Worm (Caenorhabditis elegans): ENCODE measurements around the gene C08G9.1.

The C08G9.1 gene

ce11 chrIV:7661569-7661968 is 3.0 kb downstream of the C08G9.1 start:
- TF ChIP-seq flt-1 (GFP tag; IDR thresholded peaks at IDR 0.05) (no peak), ref-1 (GFP tag; conservative IDR thresholded peaks at IDR 0.05) (no peak), ztf-29 (GFP tag; IDR thresholded peaks at IDR 0.05) (no peak), klf-2 (GFP tag; conservative IDR thresholded peaks at IDR 0.05) (no peak), med-1 (GFP tag; optimal IDR thresholded peaks at IDR 0.05; ENCODE audit: insufficient read depth) (no peak), T22C8.4 (GFP tag; IDR thresholded peaks at IDR 0.05) (no peak), tab-1 (GFP tag; IDR thresholded peaks at IDR 0.05) (no peak), ztf-23 (GFP tag; IDR thresholded peaks at IDR 0.05) (no peak), cog-1 (tag; optimal IDR thresholded peaks at IDR 0.05) (no peak)

ce11 chrIV:7663006-7663405 is 4.4 kb downstream of the C08G9.1 start:
- no peak for TF ChIP-seq ztf-23 (GFP tag; IDR thresholded peaks at IDR 0.05)
- TF ChIP-seq ref-1 (GFP tag; conservative IDR thresholded peaks at IDR 0.05) = no peak
- TF ChIP-seq med-1 (GFP tag; optimal IDR thresholded peaks at IDR 0.05; ENCODE audit: insufficient read depth) = no peak
- no peak for TF ChIP-seq tab-1 (GFP tag; IDR thresholded peaks at IDR 0.05)
- TF ChIP-seq ztf-29 (GFP tag; IDR thresholded peaks at IDR 0.05) = no peak
- no peak for TF ChIP-seq klf-2 (GFP tag; conservative IDR thresholded peaks at IDR 0.05)
- no peak for TF ChIP-seq T22C8.4 (GFP tag; IDR thresholded peaks at IDR 0.05)
- TF ChIP-seq flt-1 (GFP tag; IDR thresholded peaks at IDR 0.05) = no peak
- no peak for TF ChIP-seq cog-1 (tag; optimal IDR thresholded peaks at IDR 0.05)

- no peak for TF ChIP-seq med-1 (GFP tag; optimal IDR thresholded peaks at IDR 0.05; ENCODE audit: insufficient read depth)
- TF ChIP-seq ref-1 (GFP tag; conservative IDR thresholded peaks at IDR 0.05) = no peak
- TF ChIP-seq flt-1 (GFP tag; IDR thresholded peaks at IDR 0.05) = no peak
- TF ChIP-seq klf-2 (GFP tag; conservative IDR thresholded peaks at IDR 0.05) = no peak
- no peak for TF ChIP-seq T22C8.4 (GFP tag; IDR thresholded peaks at IDR 0.05)
- TF ChIP-seq tab-1 (GFP tag; IDR thresholded peaks at IDR 0.05) = no peak
Measured at ce11 chrIV:7672872-7673271, 14.3 kb downstream of the C08G9.1 start, which contains the start of gene C08G9.2. Gene C08G9.2 (minus strand): TSS chrIV:7672972.

- no peak for TF ChIP-seq ztf-29 (GFP tag; IDR thresholded peaks at IDR 0.05)
- no peak for TF ChIP-seq ref-1 (GFP tag; conservative IDR thresholded peaks at IDR 0.05)
- TF ChIP-seq tab-1 (GFP tag; IDR thresholded peaks at IDR 0.05) = no peak
- TF ChIP-seq med-1 (GFP tag; optimal IDR thresholded peaks at IDR 0.05; ENCODE audit: insufficient read depth) = no peak
- no peak for TF ChIP-seq ztf-23 (GFP tag; IDR thresholded peaks at IDR 0.05)
Measured at ce11 chrIV:7674874-7675273, 16.3 kb downstream of the C08G9.1 start, which contains the start of gene itr-1. Gene itr-1 (plus strand): TSS chrIV:7675174.

ce11 chrIV:7679120-7679519 is 20.6 kb downstream of the C08G9.1 start:
- TF ChIP-seq T22C8.4 (GFP tag; IDR thresholded peaks at IDR 0.05) (no peak), ztf-29 (GFP tag; IDR thresholded peaks at IDR 0.05) (no peak), ztf-23 (GFP tag; IDR thresholded peaks at IDR 0.05) (no peak), tab-1 (GFP tag; IDR thresholded peaks at IDR 0.05) (no peak), flt-1 (GFP tag; IDR thresholded peaks at IDR 0.05) (no peak), med-1 (GFP tag; optimal IDR thresholded peaks at IDR 0.05; ENCODE audit: insufficient read depth) (no peak), cog-1 (tag; optimal IDR thresholded peaks at IDR 0.05) (no peak), ref-1 (GFP tag; conservative IDR thresholded peaks at IDR 0.05) (no peak), klf-2 (GFP tag; conservative IDR thresholded peaks at IDR 0.05) (no peak)

- TF ChIP-seq cog-1 (tag; optimal IDR thresholded peaks at IDR 0.05) = no peak
- TF ChIP-seq T22C8.4 (GFP tag; IDR thresholded peaks at IDR 0.05) = no peak
- TF ChIP-seq tab-1 (GFP tag; IDR thresholded peaks at IDR 0.05) = no peak
- no peak for TF ChIP-seq ztf-29 (GFP tag; IDR thresholded peaks at IDR 0.05)
- TF ChIP-seq med-1 (GFP tag; optimal IDR thresholded peaks at IDR 0.05; ENCODE audit: insufficient read depth) = no peak
- TF ChIP-seq flt-1 (GFP tag; IDR thresholded peaks at IDR 0.05) = no peak
- no peak for TF ChIP-seq ztf-23 (GFP tag; IDR thresholded peaks at IDR 0.05)
- no peak for TF ChIP-seq klf-2 (GFP tag; conservative IDR thresholded peaks at IDR 0.05)
- TF ChIP-seq ref-1 (GFP tag; conservative IDR thresholded peaks at IDR 0.05) = no peak
Measured at ce11 chrIV:7689326-7689725, 30.8 kb downstream of the C08G9.1 start.

ce11 chrIV:7692451-7692850 is 33.9 kb downstream of the C08G9.1 start:
- no peak for TF ChIP-seq ztf-23 (GFP tag; IDR thresholded peaks at IDR 0.05)
- TF ChIP-seq klf-2 (GFP tag; conservative IDR thresholded peaks at IDR 0.05) = no peak
- TF ChIP-seq tab-1 (GFP tag; IDR thresholded peaks at IDR 0.05) = no peak
- no peak for TF ChIP-seq ref-1 (GFP tag; conservative IDR thresholded peaks at IDR 0.05)
- no peak for TF ChIP-seq cog-1 (tag; optimal IDR thresholded peaks at IDR 0.05)
- TF ChIP-seq T22C8.4 (GFP tag; IDR thresholded peaks at IDR 0.05) = no peak

ce11 chrIV:7698320-7698719 is 39.8 kb downstream of the C08G9.1 start, which contains the start of gene flp-13:
Gene flp-13 (minus strand): TSS chrIV:7698420.
- TF ChIP-seq cog-1 (tag; optimal IDR thresholded peaks at IDR 0.05) (no peak), klf-2 (GFP tag; conservative IDR thresholded peaks at IDR 0.05) (no peak), T22C8.4 (GFP tag; IDR thresholded peaks at IDR 0.05) (no peak), ztf-23 (GFP tag; IDR thresholded peaks at IDR 0.05) (no peak), tab-1 (GFP tag; IDR thresholded peaks at IDR 0.05) (no peak), ref-1 (GFP tag; conservative IDR thresholded peaks at IDR 0.05) (no peak), ztf-29 (GFP tag; IDR thresholded peaks at IDR 0.05) (no peak), flt-1 (GFP tag; IDR thresholded peaks at IDR 0.05) (no peak), med-1 (GFP tag; optimal IDR thresholded peaks at IDR 0.05; ENCODE audit: insufficient read depth) (no peak)

ce11 chrIV:7706805-7707204 is 48.2 kb downstream of the C08G9.1 start, which contains the start of gene F33D4.4:
Gene F33D4.4 (minus strand): TSS chrIV:7706905.
- TF ChIP-seq ztf-29 (GFP tag; IDR thresholded peaks at IDR 0.05) = no peak
- no peak for TF ChIP-seq ref-1 (GFP tag; conservative IDR thresholded peaks at IDR 0.05)
- TF ChIP-seq cog-1 (tag; optimal IDR thresholded peaks at IDR 0.05) = no peak
- no peak for TF ChIP-seq tab-1 (GFP tag; IDR thresholded peaks at IDR 0.05)
- no peak for TF ChIP-seq ztf-23 (GFP tag; IDR thresholded peaks at IDR 0.05)
- no peak for TF ChIP-seq med-1 (GFP tag; optimal IDR thresholded peaks at IDR 0.05; ENCODE audit: insufficient read depth)
- TF ChIP-seq flt-1 (GFP tag; IDR thresholded peaks at IDR 0.05) = no peak
- no peak for TF ChIP-seq klf-2 (GFP tag; conservative IDR thresholded peaks at IDR 0.05)
- TF ChIP-seq T22C8.4 (GFP tag; IDR thresholded peaks at IDR 0.05) = no peak

- TF ChIP-seq flt-1 (GFP tag; IDR thresholded peaks at IDR 0.05) = no peak
- TF ChIP-seq cog-1 (tag; optimal IDR thresholded peaks at IDR 0.05) = peak; percentile 3
Measured at ce11 chrIV:7709701-7710100, 51.1 kb downstream of the C08G9.1 start, which contains the start of the genes mrpl-1, emc-6 and mrps-24. Gene mrpl-1 (minus strand): TSS chrIV:7709701. Gene emc-6 (minus strand): TSS chrIV:7709736. Gene mrps-24 (plus strand): TSS chrIV:7710045.
